Fruit fly (Drosophila melanogaster): ENCODE data around the gene CG6012.

- no peak for TF ChIP-seq CG4496 (GFP tag; IDR thresholded peaks at IDR 0.05)
- no peak for TF ChIP-seq gl (tag; optimal IDR thresholded peaks at IDR 0.05)
- no peak for TF ChIP-seq Pif1A (GFP tag; optimal IDR thresholded peaks at IDR 0.05)
- TF ChIP-seq CG14655 (GFP tag; optimal IDR thresholded peaks at IDR 0.05) = no peak
- no peak for TF ChIP-seq CG10348 (GFP tag; IDR thresholded peaks at IDR 0.05)
- TF ChIP-seq CG8159 (tag; optimal IDR thresholded peaks at IDR 0.05) = no peak
- no peak for TF ChIP-seq EcR (GFP tag; optimal IDR thresholded peaks at IDR 0.05)
- TF ChIP-seq CG13204 (GFP tag; optimal IDR thresholded peaks at IDR 0.05) = no peak
- TF ChIP-seq CG34367 (tag; optimal IDR thresholded peaks at IDR 0.05) = no peak
- TF ChIP-seq fd96Ca (GFP tag; IDR thresholded peaks at IDR 0.05) = no peak
- TF ChIP-seq Pif1B (GFP tag; optimal IDR thresholded peaks at IDR 0.05) = no peak
- TF ChIP-seq CG32121 (GFP tag; IDR thresholded peaks at IDR 0.05) = no peak
- TF ChIP-seq Snoo (tag; optimal IDR thresholded peaks at IDR 0.05) = no peak
Measured at dm6 chr2L:16877678-16878077, 16.4 kb upstream of the CG6012 start.
